Fruit fly (Drosophila melanogaster): ENCODE results near the gene CG43844.

The CG43844 gene

DNA sequence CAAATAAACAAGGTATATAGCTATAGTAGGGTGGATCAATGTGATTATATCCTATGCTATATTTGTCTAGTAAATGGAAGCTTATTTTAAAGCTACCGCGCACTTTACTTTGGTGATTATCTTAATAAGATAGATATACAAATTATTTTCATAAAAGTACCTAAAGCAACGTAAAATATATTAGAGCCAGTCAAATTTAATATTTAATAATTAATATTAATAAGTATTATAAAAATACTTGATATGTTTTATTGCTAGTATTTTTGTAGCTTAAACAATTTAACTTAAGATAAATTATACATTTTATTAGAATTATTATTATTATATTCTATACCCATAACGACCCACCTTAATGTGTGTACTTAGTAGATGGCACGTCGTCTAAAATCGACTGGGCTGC, 49.7 kb upstream of the CG43844 start (continued):
- TF ChIP-seq nmo (GFP tag; optimal IDR thresholded peaks at IDR 0.05) (peak; percentile 20), Rx (GFP tag; IDR thresholded peaks at IDR 0.05) (no peak), z (GFP tag; IDR thresholded peaks at IDR 0.05) (no peak), CG3838 (GFP tag; optimal IDR thresholded peaks at IDR 0.05) (no peak), lov (optimal IDR thresholded peaks at IDR 0.05) (no peak), lov (GFP tag; IDR thresholded peaks at IDR 0.05) (no peak), ase (GFP tag; IDR thresholded peaks at IDR 0.05) (no peak), Atf-2 (GFP tag; optimal IDR thresholded peaks at IDR 0.05) (no peak), peb (GFP tag; IDR thresholded peaks at IDR 0.05) (no peak), Xrp1 (GFP tag; IDR thresholded peaks at IDR 0.05) (peak; percentile 12; the same call in 1 of the 2 replicates), CG3407 (GFP tag; optimal IDR thresholded peaks at IDR 0.05) (no peak), CG17802 (tag; optimal IDR thresholded peaks at IDR 0.05) (no peak), sc (optimal IDR thresholded peaks at IDR 0.05) (no peak), sc (GFP tag; optimal IDR thresholded peaks at IDR 0.05) (no peak), Atf3 (GFP tag; optimal IDR thresholded peaks at IDR 0.05) (no peak), CG18262 (tag; optimal IDR thresholded peaks at IDR 0.05) (peak; percentile 63), Meics (GFP tag; optimal IDR thresholded peaks at IDR 0.05) (peak; percentile 33), caup (GFP tag; optimal IDR thresholded peaks at IDR 0.05; ENCODE audit: severe bottlenecking) (peak; percentile 7), jing (GFP tag; optimal IDR thresholded peaks at IDR 0.05) (no peak), Awh (GFP tag; IDR thresholded peaks at IDR 0.05) (no peak), insv (GFP tag; optimal IDR thresholded peaks at IDR 0.05) (no peak), hbn (GFP tag; IDR thresholded peaks at IDR 0.05; ENCODE audit: partially characterized antibody) (no peak), gsb (GFP tag; IDR thresholded peaks at IDR 0.05) (no peak), CG14965 (GFP tag; optimal IDR thresholded peaks at IDR 0.05; ENCODE audit: borderline replicate concordance) (no peak), CG2116 (GFP tag; optimal IDR thresholded peaks at IDR 0.05) (no peak), HLH54F (GFP tag; optimal IDR thresholded peaks at IDR 0.05) (no peak), CG17912 (GFP tag; optimal IDR thresholded peaks at IDR 0.05) (no peak), BEAF-32 (GFP tag; optimal IDR thresholded peaks at IDR 0.05) (no peak), CG8089 (GFP tag; optimal IDR thresholded peaks at IDR 0.05) (no peak), twi (tag; optimal IDR thresholded peaks at IDR 0.05) (no peak), wek (GFP tag; optimal IDR thresholded peaks at IDR 0.05) (no peak), CG12155 (GFP tag; optimal IDR thresholded peaks at IDR 0.05) (no peak), CG6689 (GFP tag; IDR thresholded peaks at IDR 0.05) (peak; percentile 35; the same call in 1 of the 2 replicates), CG13624 (GFP tag; optimal IDR thresholded peaks at IDR 0.05) (no peak), CG14441 (GFP tag; IDR thresholded peaks at IDR 0.05) (no peak), CG17385 (GFP tag; optimal IDR thresholded peaks at IDR 0.05) (peak; percentile 18), tgo (GFP tag; IDR thresholded peaks at IDR 0.05) (no peak), zfh1 (GFP tag; IDR thresholded peaks at IDR 0.05) (no peak), HLHmδ (GFP tag; optimal IDR thresholded peaks at IDR 0.05) (no peak), tap (tag; optimal IDR thresholded peaks at IDR 0.05) (peak; percentile 27), Ssrp (tag; optimal IDR thresholded peaks at IDR 0.05) (no peak), CG5180 (GFP tag; optimal IDR thresholded peaks at IDR 0.05) (no peak), CG5953 (GFP tag; IDR thresholded peaks at IDR 0.05) (no peak), CG7839 (tag; optimal IDR thresholded peaks at IDR 0.05) (peak; percentile 40), CG31441 (GFP tag; IDR thresholded peaks at IDR 0.05) (peak; percentile 54), Deaf1 (tag; optimal IDR thresholded peaks at IDR 0.05) (peak; percentile 10), gem (tag; optimal IDR thresholded peaks at IDR 0.05) (peak; percentile 64), jigr1 (GFP tag; IDR thresholded peaks at IDR 0.05) (no peak), CG8388 (GFP tag; optimal IDR thresholded peaks at IDR 0.05) (peak; percentile 15), Aef1 (GFP tag; IDR thresholded peaks at IDR 0.05) (no peak), NfI (GFP tag; optimal IDR thresholded peaks at IDR 0.05) (no peak), CG11560 (tag; IDR thresholded peaks at IDR 0.05) (no peak)

Data from whole organism, embryonic.